Worm (Caenorhabditis elegans): ENCODE measurements around the gene nlp-1.
A peak's percentile ranks its signal among the peaks of the same experiment; 100 is the strongest.

Gene nlp-1

ce11 chrX:3695826-3696225 lies 31.5 kb upstream of the nlp-1 start:
- peak; percentile 67 for TF ChIP-seq blmp-1 (tag; optimal IDR thresholded peaks at IDR 0.05)
- TF ChIP-seq swsn-7 (tag; optimal IDR thresholded peaks at IDR 0.05): no peak

DNA sequence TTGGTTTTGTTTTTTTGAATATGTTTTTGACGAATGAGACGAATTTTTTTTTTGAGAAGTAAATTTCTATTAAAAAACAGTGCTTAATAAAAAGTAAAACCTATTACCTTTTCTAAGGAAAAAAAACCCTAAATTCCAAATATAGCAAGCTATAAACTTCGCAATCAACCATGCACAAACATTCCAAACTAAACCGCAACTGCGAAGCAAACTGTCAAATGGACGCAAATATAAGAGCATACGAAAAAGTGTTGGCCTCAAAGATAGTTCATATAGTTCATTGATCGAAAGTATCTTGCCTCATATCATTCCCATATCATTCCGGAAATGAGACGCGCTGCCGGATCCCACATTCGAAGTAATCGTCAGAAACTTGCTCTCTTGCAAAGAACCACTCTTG lies 30.8 kb upstream of the nlp-1 start, which contains the start of gene C01C4.3:
Gene C01C4.3 (plus strand): TSS at position 301 of the 400 bp plus-strand sequence.
- TF ChIP-seq efl-1 (optimal IDR thresholded peaks at IDR 0.05) (no peak), efl-1 (GFP tag; optimal IDR thresholded peaks at IDR 0.05 in 1 of 2) (peak in 1 of 2 experiments; percentile 32), ama-1 (optimal IDR thresholded peaks at IDR 0.05) (no peak)

ce11 chrX:3697623-3698022 lies 29.8 kb upstream of the nlp-1 start:
- TF ChIP-seq mep-1 (tag; optimal IDR thresholded peaks at IDR 0.05) (peak; percentile 58), zag-1 (tag; optimal IDR thresholded peaks at IDR 0.05) (no peak), nhr-77 (tag; optimal IDR thresholded peaks at IDR 0.05) (no peak), ztf-4 (tag; optimal IDR thresholded peaks at IDR 0.05) (no peak), hlh-4 (tag; optimal IDR thresholded peaks at IDR 0.05) (no peak), efl-1 (optimal IDR thresholded peaks at IDR 0.05) (peak; percentile 26 to 29), efl-1 (GFP tag; optimal IDR thresholded peaks at IDR 0.05 in 1 of 2) (peak in 1 of 2 experiments; percentile 94), nhr-76 (tag; optimal IDR thresholded peaks at IDR 0.05) (no peak), blmp-1 (tag; optimal IDR thresholded peaks at IDR 0.05) (peak; percentile 12), lin-14 (GFP tag; optimal IDR thresholded peaks at IDR 0.05) (peak; percentile 72), snpc-4 (tag; optimal IDR thresholded peaks at IDR 0.05) (no peak), unc-30 (tag; optimal IDR thresholded peaks at IDR 0.05) (no peak), fkh-4 (tag; optimal IDR thresholded peaks at IDR 0.05; ENCODE audit: borderline replicate concordance) (no peak), lin-39 (tag; optimal IDR thresholded peaks at IDR 0.05) (peak; percentile 9), nhr-20 (tag; optimal IDR thresholded peaks at IDR 0.05) (peak; percentile 73), F16B12.6 (tag; optimal IDR thresholded peaks at IDR 0.05) (no peak), ztf-11 (tag; optimal IDR thresholded peaks at IDR 0.05) (peak in 1 of 2 experiments; percentile 56), xbp-1 (tag; optimal IDR thresholded peaks at IDR 0.05) (peak; percentile 68), dsc-1 (tag; optimal IDR thresholded peaks at IDR 0.05) (peak; percentile 81), mab-9 (GFP tag; IDR thresholded peaks at IDR 0.05) (peak; percentile 63; the same call in 1 of the 2 replicates), isw-1 (GFP tag; IDR thresholded peaks at IDR 0.05) (no peak), nhr-28 (tag; optimal IDR thresholded peaks at IDR 0.05) (no peak), nhr-47 (tag; optimal IDR thresholded peaks at IDR 0.05) (peak; percentile 83), lin-13 (GFP tag; optimal IDR thresholded peaks at IDR 0.05) (peak; percentile 33), skn-1 (tag; optimal IDR thresholded peaks at IDR 0.05) (peak; percentile 50), unc-86 (tag; optimal IDR thresholded peaks at IDR 0.05) (peak; percentile 56), vab-15 (tag; optimal IDR thresholded peaks at IDR 0.05) (no peak), sptf-1 (tag; optimal IDR thresholded peaks at IDR 0.05) (no peak), elt-2 (tag; optimal IDR thresholded peaks at IDR 0.05) (peak; percentile 17), swsn-7 (tag; optimal IDR thresholded peaks at IDR 0.05) (peak; percentile 75), sup-37 (GFP tag; optimal IDR thresholded peaks at IDR 0.05) (no peak), sox-4 (tag; optimal IDR thresholded peaks at IDR 0.05) (peak; percentile 39), unc-130 (tag; optimal IDR thresholded peaks at IDR 0.05) (no peak), elt-3 (tag; optimal IDR thresholded peaks at IDR 0.05) (peak in 2 of 6 experiments; percentile 19 to 36), nhr-71 (tag; optimal IDR thresholded peaks at IDR 0.05) (peak; percentile 79), ceh-88 (GFP tag; IDR thresholded peaks at IDR 0.05) (no peak), lsy-2 (tag; optimal IDR thresholded peaks at IDR 0.05) (peak; percentile 55 to 60), unc-62 (GFP tag; optimal IDR thresholded peaks at IDR 0.05) (no peak), unc-98 (GFP tag; IDR thresholded peaks at IDR 0.05) (no peak), C04F5.9 (tag; optimal IDR thresholded peaks at IDR 0.05) (no peak), tlp-1 (tag; optimal IDR thresholded peaks at IDR 0.05) (no peak), alr-1 (tag; optimal IDR thresholded peaks at IDR 0.05; ENCODE audit: borderline replicate concordance) (no peak), pqm-1 (tag; optimal IDR thresholded peaks at IDR 0.05) (no peak), ets-5 (GFP tag; IDR thresholded peaks at IDR 0.05) (no peak), ceh-8 (GFP tag; optimal IDR thresholded peaks at IDR 0.05) (peak; percentile 72), pag-3 (tag; optimal IDR thresholded peaks at IDR 0.05; ENCODE audit: borderline replicate concordance, insufficient read depth) (no peak), snu-23 (GFP tag; optimal IDR thresholded peaks at IDR 0.05) (peak; percentile 82), egl-27 (tag; optimal IDR thresholded peaks at IDR 0.05) (no peak)
